Fruit fly (Drosophila melanogaster): ENCODE results near the gene soti.

soti gene

dm6 chr3R:14405312-14405711 is 23.8 kb upstream of the soti start (continued):
- TF ChIP-seq Smox (GFP tag; optimal IDR thresholded peaks at IDR 0.05): no peak
- no peak for TF ChIP-seq svp (GFP tag)
- TF ChIP-seq dac (GFP tag; optimal IDR thresholded peaks at IDR 0.05): no peak
- TF ChIP-seq CG6808 (GFP tag; optimal IDR thresholded peaks at IDR 0.05): no peak
- no peak for TF ChIP-seq topi (GFP tag; optimal IDR thresholded peaks at IDR 0.05)
- TF ChIP-seq CG6163 (GFP tag; IDR thresholded peaks at IDR 0.05): 0 out of 3 replicates have a peak, but pooled peaks have one; percentile 17
- no peak for TF ChIP-seq fd59A (GFP tag; optimal IDR thresholded peaks at IDR 0.05)

dm6 chr3R:14399375-14399774 is 17.9 kb upstream of the soti start:
- TF ChIP-seq Hr4 (GFP tag; optimal IDR thresholded peaks at IDR 0.05) (peak; percentile 23), Smox (GFP tag; optimal IDR thresholded peaks at IDR 0.05) (no peak), CG10669 (GFP tag; optimal IDR thresholded peaks at IDR 0.05) (peak; percentile 27), Sox14 (GFP tag; optimal IDR thresholded peaks at IDR 0.05) (no peak), CG6276 (GFP tag; optimal IDR thresholded peaks at IDR 0.05) (no peak), Ets21C (GFP tag; optimal IDR thresholded peaks at IDR 0.05) (no peak), fkh (GFP tag; optimal IDR thresholded peaks at IDR 0.05) (no peak), CG8319 (GFP tag; optimal IDR thresholded peaks at IDR 0.05) (no peak), Gug (GFP tag; IDR thresholded peaks at IDR 0.05) (peak; percentile 15; the same call in 1 of the 2 replicates), lz (GFP tag; optimal IDR thresholded peaks at IDR 0.05) (peak; percentile 36), topi (GFP tag; optimal IDR thresholded peaks at IDR 0.05) (peak; percentile 41), Met (GFP tag; optimal IDR thresholded peaks at IDR 0.05) (peak; percentile 31), Sox102F (GFP tag; optimal IDR thresholded peaks at IDR 0.05) (no peak), dsx (GFP tag; optimal IDR thresholded peaks at IDR 0.05; ENCODE audit: poor library complexity, severe bottlenecking) (no peak), CG8632 (GFP tag; optimal IDR thresholded peaks at IDR 0.05) (no peak), CG6163 (GFP tag; IDR thresholded peaks at IDR 0.05) (0 out of 3 replicates have a peak, but pooled peaks have one; percentile 45), spab (GFP tag; optimal IDR thresholded peaks at IDR 0.05) (peak; percentile 9), CG32006 (GFP tag; optimal IDR thresholded peaks at IDR 0.05) (peak; percentile 27), CG3032 (tag; optimal IDR thresholded peaks at IDR 0.05) (peak; percentile 18), acj6 (GFP tag; optimal IDR thresholded peaks at IDR 0.05) (no peak), dac (GFP tag; optimal IDR thresholded peaks at IDR 0.05) (no peak), salr (GFP tag; optimal IDR thresholded peaks at IDR 0.05) (no peak), CG4318 (GFP tag; optimal IDR thresholded peaks at IDR 0.05) (no peak), vri (GFP tag; optimal IDR thresholded peaks at IDR 0.05) (no peak), CG6854 (GFP tag; optimal IDR thresholded peaks at IDR 0.05) (peak; percentile 11), CG6792 (GFP tag; optimal IDR thresholded peaks at IDR 0.05) (no peak), eg (GFP tag; IDR thresholded peaks at IDR 0.05) (no peak), fd59A (GFP tag; optimal IDR thresholded peaks at IDR 0.05) (no peak), Hr39 (GFP tag; optimal IDR thresholded peaks at IDR 0.05) (peak; percentile 28), Eip78C (GFP tag) (peak; percentile 71), CG16779 (tag; optimal IDR thresholded peaks at IDR 0.05) (no peak), Eip75B (GFP tag; optimal IDR thresholded peaks at IDR 0.05) (peak; percentile 52), esn (GFP tag; optimal IDR thresholded peaks at IDR 0.05) (peak; percentile 50), net (GFP tag; optimal IDR thresholded peaks at IDR 0.05) (no peak), Lpt (GFP tag; optimal IDR thresholded peaks at IDR 0.05) (no peak), Ets96B (tag; optimal IDR thresholded peaks at IDR 0.05) (no peak), CG11294 (GFP tag; IDR thresholded peaks at IDR 0.05) (no peak), CG34406 (GFP tag; optimal IDR thresholded peaks at IDR 0.05) (peak; percentile 1), CG1621 (tag; optimal IDR thresholded peaks at IDR 0.05) (no peak), CG9139 (GFP tag; optimal IDR thresholded peaks at IDR 0.05) (no peak), CG3919 (GFP tag; optimal IDR thresholded peaks at IDR 0.05) (peak; percentile 68), Sox15 (GFP tag; optimal IDR thresholded peaks at IDR 0.05) (no peak), CG11902 (GFP tag; optimal IDR thresholded peaks at IDR 0.05) (no peak), CG15336 (GFP tag; IDR thresholded peaks at IDR 0.05) (peak; percentile 21; the same call in 1 of the 2 replicates), CG6808 (GFP tag; optimal IDR thresholded peaks at IDR 0.05) (peak; percentile 34), CG10631 (GFP tag; optimal IDR thresholded peaks at IDR 0.05) (no peak), CG31627 (GFP tag; optimal IDR thresholded peaks at IDR 0.05) (peak; percentile 15), Blimp-1 (GFP tag; optimal IDR thresholded peaks at IDR 0.05) (no peak), CG8119 (GFP tag; IDR thresholded peaks at IDR 0.05) (peak; percentile 41; the same call in 1 of the 3 replicates)

Data from whole organism, prepupa.